Worm (Caenorhabditis elegans): ENCODE measurements around the gene lys-6.

ce11 chrIV:11651965-11652453, 24.3 kb upstream of the lys-6 start, which contains the start of the genes acl-3 and ndub-6:
- TF ChIP-seq klf-2 (GFP tag; conservative IDR thresholded peaks at IDR 0.05) (no peak), T22C8.4 (GFP tag; IDR thresholded peaks at IDR 0.05) (no peak)

Data from whole organism, midembryonic.